Worm (Caenorhabditis elegans) whole organism, L3 larva: ENCODE measurements around the gene his-31.

ENCODE experiments used
- ama-1 ChIP-seq: fragments of 150-350 bp; optimal IDR thresholded peaks from 2 replicates; lab custom pipeline; 2018
- ceh-16 ChIP-seq: sonication (generic microtip); optimal IDR thresholded peaks from 2 replicates; lab custom pipeline; 2017; ENCODE audit warnings: missing biosample characterization, missing genetic modification characterization
- fkh-10 ChIP-seq: sonication (generic microtip); optimal IDR thresholded peaks from 2 replicates; lab custom pipeline; 2017; ENCODE audit warnings: missing biosample characterization, missing genetic modification reagents, missing genetic modification characterization
- mdl-1 ChIP-seq: fragments of 150-350 bp; optimal IDR thresholded peaks from 2 replicates; lab custom pipeline; 2014; ENCODE audit warnings: missing biosample characterization, missing genetic modification characterization
- nhr-237 ChIP-seq: fragments of 150-350 bp; optimal IDR thresholded peaks from 2 replicates; lab custom pipeline; 2014; ENCODE audit warnings: missing biosample characterization, missing genetic modification characterization
- nhr-28 ChIP-seq: fragments of 150-350 bp; optimal IDR thresholded peaks from 2 replicates; lab custom pipeline; 2014; ENCODE audit warnings: missing biosample characterization, missing genetic modification characterization

- TF ChIP-seq mdl-1 (tag; lab: Kevin White, UChicago) (no peak), ama-1 (lab: Kevin White, UChicago) (no peak), nhr-237 (tag; lab: Kevin White, UChicago) (no peak), nhr-28 (tag; lab: Kevin White, UChicago) (no peak), fkh-10 (GFP tag; lab: Kevin White, UChicago) (no peak), ceh-16 (tag; lab: Kevin White, UChicago) (no peak)
Observed at ce11 chrIV:8379683-8380082, 45.9 kb upstream of the his-31 start, which contains the start of gene praf-3.
